Worm (Caenorhabditis elegans): ENCODE data around the gene Y39A1A.9.

DNA sequence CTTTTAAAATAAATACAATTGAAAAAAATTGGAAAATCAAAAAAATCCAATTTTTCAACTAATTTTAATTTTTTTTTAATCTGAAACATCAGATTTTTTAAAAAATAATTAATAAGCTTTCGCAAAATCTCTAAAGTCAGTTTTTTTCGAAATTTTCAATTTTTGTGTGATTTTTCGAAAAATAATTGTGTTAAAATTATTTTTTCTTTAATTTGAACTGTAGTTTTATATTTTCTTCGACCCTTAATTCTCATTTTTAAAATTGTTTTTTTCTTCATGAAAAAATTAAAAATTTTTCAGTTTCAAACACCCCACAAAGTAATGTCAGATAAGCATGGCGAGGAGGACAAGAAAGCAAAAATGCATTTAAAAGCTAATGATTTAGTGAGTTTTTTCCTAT is 28.3 kb downstream of the Y39A1A.9 start, which contains the start of gene rabx-5:
- TF ChIP-seq aly-2 (tag; optimal IDR thresholded peaks at IDR 0.05) (no peak), zag-1 (tag; optimal IDR thresholded peaks at IDR 0.05) (no peak), nhr-11 (tag; optimal IDR thresholded peaks at IDR 0.05) (no peak), unc-62 (GFP tag; optimal IDR thresholded peaks at IDR 0.05) (no peak), ztf-11 (tag; optimal IDR thresholded peaks at IDR 0.05) (no peak)
